Fruit fly (Drosophila melanogaster) whole organism, adult: ENCODE data around the gene klar.
A peak's percentile ranks its signal among the peaks of the same experiment; 100 is the strongest.

Source experiments
- CG14711 ChIP-seq: fragments of 200-800 bp; sonication (Bioruptor generic); optimal IDR thresholded peaks from 2 replicates; lab custom pipeline; 2018; ENCODE audit warnings: missing biosample characterization, mild to moderate bottlenecking, missing genetic modification characterization, moderate library complexity
- CG33017 ChIP-seq: fragments of 200-800 bp; sonication (Bioruptor generic); optimal IDR thresholded peaks from 2 replicates; lab custom pipeline; 2018; ENCODE audit warnings: missing biosample characterization, mild to moderate bottlenecking, missing genetic modification characterization, moderate library complexity
- CG7101 ChIP-seq: fragments of 200-800 bp; sonication (Bioruptor generic); optimal IDR thresholded peaks from 2 replicates; lab custom pipeline; 2018; ENCODE audit warnings: missing biosample characterization, mild to moderate bottlenecking, missing genetic modification characterization, moderate library complexity
- Clk ChIP-seq: fragments of 200-800 bp; sonication (Bioruptor generic); optimal IDR thresholded peaks from 2 replicates; lab custom pipeline; 2017; ENCODE audit warnings: missing biosample characterization, missing genetic modification characterization
- Crg-1 ChIP-seq: fragments of 200-800 bp; sonication (Bioruptor generic); optimal IDR thresholded peaks from 2 replicates; lab custom pipeline; 2016; ENCODE audit warnings: missing biosample characterization, missing genetic modification characterization
- Hr96 ChIP-seq: fragments of 200-800 bp; sonication (Bioruptor generic); optimal IDR thresholded peaks from 2 replicates; lab custom pipeline; 2016; ENCODE audit warnings: missing biosample characterization, missing genetic modification characterization
- kay ChIP-seq: fragments of 200-800 bp; sonication (Bioruptor generic); peaks from one replicate; lab custom pipeline; 2016; ENCODE audit warnings: missing biosample characterization, missing genetic modification characterization, borderline replicate concordance
- pad ChIP-seq: fragments of 200-800 bp; sonication (Bioruptor generic); optimal IDR thresholded peaks from 3 replicates; lab custom pipeline; 2017; ENCODE audit warnings: missing biosample characterization, missing genetic modification characterization, mild to moderate bottlenecking, moderate library complexity, missing genetic modification reagents
- toe ChIP-seq: fragments of 200-800 bp; sonication (Bioruptor generic); optimal IDR thresholded peaks from 2 replicates; lab custom pipeline; 2016; ENCODE audit warnings: missing biosample characterization, missing genetic modification characterization

DNA sequence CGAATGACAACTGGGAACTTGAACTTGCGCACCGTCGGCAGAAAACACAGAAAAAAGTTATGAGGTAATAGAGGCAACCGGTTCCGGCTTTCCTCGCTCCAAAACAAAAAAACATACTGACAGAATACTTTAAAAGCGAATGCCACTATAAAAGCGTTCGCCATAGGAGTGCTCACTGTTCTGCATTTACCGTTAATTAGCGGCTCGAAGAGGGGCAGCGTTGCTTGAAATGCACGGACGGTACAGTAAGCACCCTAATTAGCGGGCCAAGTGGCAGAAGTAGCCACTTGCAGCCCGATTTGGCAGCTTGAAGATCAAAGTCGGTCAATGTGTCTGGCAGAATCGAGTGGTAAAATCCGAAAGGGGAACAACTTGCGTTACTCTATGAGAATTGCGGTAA is 100.9 kb downstream of the klar start:
- TF ChIP-seq CG7101 (no peak), Clk (no peak), pad (GFP tag; lab: Kevin White, UChicago) (peak; percentile 83), Crg-1 (GFP tag; lab: Kevin White, UChicago) (no peak), CG14711 (no peak), Hr96 (no peak), toe (GFP tag; lab: Kevin White, UChicago) (no peak), CG33017 (tag; lab: Kevin White, UChicago) (no peak), kay (GFP tag; lab: Kevin White, UChicago) (no peak)
